Worm (Caenorhabditis elegans) whole organism, late embryonic: Measurements from ENCODE around the gene K10G6.5.

Experiments
- C08G9.2 ChIP-seq: sonication (generic microtip); optimal IDR thresholded peaks from 2 replicates; lab custom pipeline; 2016; ENCODE audit warnings: mild to moderate bottlenecking, missing genetic modification characterization, moderate library complexity, missing compliant biosample characterization
- C38D4.7 ChIP-seq: fragments of 200-800 bp; sonication (Bioruptor generic); optimal IDR thresholded peaks from 2 replicates; lab custom pipeline; 2018; ENCODE audit warnings: mild to moderate bottlenecking, missing genetic modification characterization, moderate library complexity, missing compliant biosample characterization
- T23F11.4 ChIP-seq: fragments of 200-800 bp; sonication (Bioruptor generic); optimal IDR thresholded peaks from 2 replicates; lab custom pipeline; 2018; ENCODE audit warnings: mild to moderate bottlenecking, missing genetic modification characterization, missing compliant biosample characterization
- ahr-1 ChIP-seq: sonication (generic microtip); optimal IDR thresholded peaks from 2 replicates; lab custom pipeline; 2016; ENCODE audit warnings: missing genetic modification characterization, missing compliant biosample characterization
- ama-1 ChIP-seq: fragments of 150-350 bp; optimal IDR thresholded peaks from 2 replicates; lab custom pipeline; 2014
- ceh-19 ChIP-seq: fragments of 200-800 bp; sonication (Bioruptor generic); optimal IDR thresholded peaks from 2 replicates; lab custom pipeline; 2018; ENCODE audit warnings: mild to moderate bottlenecking, missing genetic modification characterization, missing compliant biosample characterization
- ceh-22 ChIP-seq: sonication (generic microtip); optimal IDR thresholded peaks from 2 replicates; lab custom pipeline; 2017; ENCODE audit warnings: missing biosample characterization, missing genetic modification characterization
- ceh-31 ChIP-seq: sonication (generic microtip); optimal IDR thresholded peaks from 2 replicates; lab custom pipeline; 2016; ENCODE audit warnings: missing genetic modification characterization, missing compliant biosample characterization
- ceh-45 ChIP-seq: fragments of 200-800 bp; sonication (Bioruptor generic); IDR thresholded peaks from 2 replicates; pipeline ENCODE4 v1.3.6; 2022; ENCODE audit warnings: missing genetic modification reagents, missing genetic modification characterization, missing compliant biosample characterization
- ceh-6 ChIP-seq: fragments of 200-800 bp; sonication (Bioruptor generic); optimal IDR thresholded peaks from 2 replicates; lab custom pipeline; 2018; ENCODE audit warnings: mild to moderate bottlenecking, missing genetic modification characterization, missing compliant biosample characterization
- dmd-4 ChIP-seq: sonication (generic microtip); optimal IDR thresholded peaks from 2 replicates; lab custom pipeline; 2016; ENCODE audit warnings: borderline replicate concordance, missing genetic modification characterization, missing compliant biosample characterization
- elt-2 ChIP-seq: sonication (generic microtip); optimal IDR thresholded peaks from 2 replicates; lab custom pipeline; 2016; ENCODE audit warnings: missing genetic modification reagents, missing genetic modification characterization, missing compliant biosample characterization
- elt-4 ChIP-seq: sonication (generic microtip); optimal IDR thresholded peaks from 2 replicates; lab custom pipeline; 2016; ENCODE audit warnings: missing genetic modification characterization, missing compliant biosample characterization
- eyg-1 ChIP-seq: sonication (generic microtip); optimal IDR thresholded peaks from 2 replicates; lab custom pipeline; 2016; ENCODE audit warnings: missing genotype, missing genetic modification characterization, missing compliant biosample characterization
- fax-1 ChIP-seq: sonication (generic microtip); optimal IDR thresholded peaks from 2 replicates; lab custom pipeline; 2016; ENCODE audit warnings: missing genotype, missing genetic modification characterization, missing compliant biosample characterization
- fkh-6 ChIP-seq: sonication (generic microtip); optimal IDR thresholded peaks from 2 replicates; lab custom pipeline; 2016; ENCODE audit warnings: missing genetic modification characterization, missing compliant biosample characterization
- gmeb-2 ChIP-seq: sonication (generic microtip); optimal IDR thresholded peaks from 2 replicates; lab custom pipeline; 2016; ENCODE audit warnings: missing genetic modification characterization, inconsistent platforms, missing compliant biosample characterization
- hlh-15 ChIP-seq: sonication (generic microtip); optimal IDR thresholded peaks from 2 replicates; lab custom pipeline; 2016; ENCODE audit warnings: missing genetic modification characterization, missing compliant biosample characterization
- hlh-30 ChIP-seq: sonication (generic microtip); optimal IDR thresholded peaks from 2 replicates; lab custom pipeline; 2017; ENCODE audit warnings: antibody characterized with exemption, missing genetic modification characterization, missing compliant biosample characterization; ENCODE audit not compliant: insufficient read depth
- hlh-8 ChIP-seq: sonication (generic microtip); optimal IDR thresholded peaks from 2 replicates; lab custom pipeline; 2016; ENCODE audit warnings: missing genotype, missing genetic modification characterization, missing compliant biosample characterization
- lim-6 ChIP-seq: sonication (generic microtip); optimal IDR thresholded peaks from 2 replicates; lab custom pipeline; 2016; ENCODE audit warnings: missing genetic modification characterization, missing compliant biosample characterization
- mec-3 ChIP-seq: sonication (generic microtip); optimal IDR thresholded peaks from 2 replicates; lab custom pipeline; 2016; ENCODE audit warnings: borderline replicate concordance, missing genetic modification characterization, missing compliant biosample characterization
- nfya-1 ChIP-seq: sonication (generic microtip); optimal IDR thresholded peaks from 2 replicates; lab custom pipeline; 2017; ENCODE audit warnings: missing genetic modification characterization, mild to moderate bottlenecking, missing compliant biosample characterization, antibody characterized with exemption, moderate library complexity
- nhr-11 ChIP-seq: fragments of 150-350 bp; optimal IDR thresholded peaks from 2 replicates; lab custom pipeline; 2014; ENCODE audit warnings: missing biosample characterization, missing genetic modification characterization
- nhr-232 ChIP-seq: sonication (generic microtip); optimal IDR thresholded peaks from 2 replicates; lab custom pipeline; 2016; ENCODE audit warnings: missing genetic modification characterization, missing compliant biosample characterization
- pag-3 ChIP-seq: sonication (generic microtip); optimal IDR thresholded peaks from 2 replicates; lab custom pipeline; 2016; ENCODE audit warnings: missing compliant biosample characterization, missing genetic modification characterization, borderline replicate concordance
- pat-9 ChIP-seq: fragments of 200-800 bp; sonication (Bioruptor generic); optimal IDR thresholded peaks from 2 replicates; lab custom pipeline; 2018; ENCODE audit warnings: mild to moderate bottlenecking, missing genetic modification characterization, moderate library complexity, missing compliant biosample characterization
- pax-1 ChIP-seq: fragments of 150-350 bp; optimal IDR thresholded peaks from 2 replicates; lab custom pipeline; 2014; ENCODE audit warnings: missing biosample characterization, missing genetic modification characterization
- pha-4 ChIP-seq: fragments of 150-350 bp; optimal IDR thresholded peaks from 2 replicates; lab custom pipeline; 2018; ENCODE audit warnings: missing biosample characterization, missing genetic modification reagents, missing genetic modification characterization
- pqm-1 ChIP-seq: sonication (generic microtip); optimal IDR thresholded peaks from 2 replicates; lab custom pipeline; 2016; ENCODE audit warnings: missing genetic modification characterization, missing compliant biosample characterization
- ref-2 ChIP-seq: sonication (generic microtip); optimal IDR thresholded peaks from 2 replicates; lab custom pipeline; 2016; ENCODE audit warnings: missing genetic modification characterization, missing compliant biosample characterization
- rnt-1 ChIP-seq: sonication (generic microtip); optimal IDR thresholded peaks from 2 replicates; lab custom pipeline; 2016; ENCODE audit warnings: missing genetic modification characterization, missing compliant biosample characterization
- sox-2 ChIP-seq: fragments of 200-800 bp; sonication (Bioruptor generic); IDR thresholded peaks from 2 replicates; pipeline ENCODE4 v1.3.6; 2022; ENCODE audit warnings: missing genetic modification reagents, missing genetic modification characterization, missing compliant biosample characterization
- sox-4 ChIP-seq: sonication (generic microtip); optimal IDR thresholded peaks from 2 replicates; lab custom pipeline; 2017; ENCODE audit warnings: mild to moderate bottlenecking, missing genetic modification characterization, inconsistent platforms, missing compliant biosample characterization
- syd-9 ChIP-seq: sonication (generic microtip); optimal IDR thresholded peaks from 2 replicates; lab custom pipeline; 2016; ENCODE audit warnings: mild to moderate bottlenecking, missing genetic modification characterization, moderate library complexity, missing compliant biosample characterization
- tbx-2 ChIP-seq: sonication (generic microtip); optimal IDR thresholded peaks from 2 replicates; lab custom pipeline; 2016; ENCODE audit warnings: missing genetic modification characterization, missing compliant biosample characterization
- ttx-3 ChIP-seq: sonication (generic microtip); optimal IDR thresholded peaks from 2 replicates; lab custom pipeline; 2016; ENCODE audit warnings: missing genetic modification reagents, missing genetic modification characterization, missing compliant biosample characterization
- unc-3 ChIP-seq, 2 experiments: fragments of 200-800 bp in 1 of 2; sonication (Bioruptor generic) in 1 of 2; sonication (generic microtip) in 1 of 2; conservative IDR thresholded peaks in 1 of 2; optimal IDR thresholded peaks in 1 of 2; 2 replicates each; pipeline versions ENCODE4 v1.3.6 to Lab custom; 2016 to 2022; ENCODE audit warnings: missing compliant biosample characterization in 2 of 2, missing genetic modification characterization in 2 of 2, missing genetic modification reagents in 1 of 2
- unc-42 ChIP-seq: sonication (generic microtip); optimal IDR thresholded peaks from 2 replicates; lab custom pipeline; 2016; ENCODE audit warnings: missing genotype, missing genetic modification characterization, missing compliant biosample characterization
- unc-55 ChIP-seq: sonication (generic microtip); optimal IDR thresholded peaks from 2 replicates; lab custom pipeline; 2017; ENCODE audit warnings: missing biosample characterization, missing genetic modification reagents, missing genetic modification characterization
- unc-86 ChIP-seq: sonication (generic microtip); optimal IDR thresholded peaks from 2 replicates; lab custom pipeline; 2016; ENCODE audit warnings: missing genetic modification characterization, missing compliant biosample characterization
- zip-5 ChIP-seq: sonication (generic microtip); optimal IDR thresholded peaks from 2 replicates; lab custom pipeline; 2016; ENCODE audit warnings: missing genetic modification characterization, missing compliant biosample characterization

K10G6.5 gene

ce11 chrII:3958673-3959299, 28.3 kb upstream of the K10G6.5 start (continued):
- TF ChIP-seq dmd-4 (tag; lab: Kevin White, UChicago) (no peak), unc-3 (GFP tag; conservative IDR thresholded peaks at IDR 0.05; lab: Robert Waterston, UW) (no peak), unc-3 (tag; optimal IDR thresholded peaks at IDR 0.05; lab: Kevin White, UChicago) (no peak), hlh-15 (tag; lab: Kevin White, UChicago) (no peak), C38D4.7 (GFP tag; lab: Kevin White, UChicago) (no peak), hlh-8 (tag; lab: Kevin White, UChicago) (no peak), fkh-6 (tag; lab: Kevin White, UChicago) (no peak), tbx-2 (tag; lab: Kevin White, UChicago) (peak; percentile 66), pha-4 (tag; lab: Kevin White, UChicago) (no peak), ceh-6 (no peak), T23F11.4 (GFP tag; lab: Kevin White, UChicago) (peak; percentile 22), ceh-19 (GFP tag; lab: Kevin White, UChicago) (no peak), ahr-1 (tag; lab: Kevin White, UChicago) (no peak), fax-1 (tag; lab: Kevin White, UChicago) (no peak), rnt-1 (tag; lab: Kevin White, UChicago) (peak; percentile 22), pqm-1 (no peak), ama-1 (lab: Kevin White, UChicago) (no peak), lim-6 (tag; lab: Kevin White, UChicago) (no peak), zip-5 (tag; lab: Kevin White, UChicago) (no peak), elt-4 (tag; lab: Kevin White, UChicago) (no peak), sox-4 (no peak), eyg-1 (tag; lab: Kevin White, UChicago) (no peak), mec-3 (tag; lab: Kevin White, UChicago) (no peak), pax-1 (tag; lab: Kevin White, UChicago) (no peak), ttx-3 (tag; lab: Kevin White, UChicago) (no peak), ceh-22 (no peak), unc-86 (tag; lab: Kevin White, UChicago) (no peak), sox-2 (GFP tag; lab: Robert Waterston, UW) (no peak), nhr-11 (tag; lab: Kevin White, UChicago) (no peak)

ce11 chrII:3959432-3960102, 27.5 kb upstream of the K10G6.5 start:
- TF ChIP-seq ceh-6 (no peak), unc-42 (tag; lab: Kevin White, UChicago) (peak; percentile 11), ceh-31 (tag; lab: Kevin White, UChicago) (peak; percentile 25), ttx-3 (tag; lab: Kevin White, UChicago) (peak; percentile 12), sox-2 (GFP tag; lab: Robert Waterston, UW) (no peak), hlh-8 (tag; lab: Kevin White, UChicago) (no peak), pha-4 (tag; lab: Kevin White, UChicago) (no peak), pat-9 (tag; lab: Kevin White, UChicago) (no peak), unc-55 (GFP tag; lab: Kevin White, UChicago) (peak; percentile 37), nfya-1 (tag; lab: Kevin White, UChicago) (peak; percentile 31), unc-86 (tag; lab: Kevin White, UChicago) (peak; percentile 35), pag-3 (tag; lab: Kevin White, UChicago) (no peak)
- TF ChIP-seq, all 69 proteins: peak for 6

ce11 chrII:3960276-3960675, 26.8 kb upstream of the K10G6.5 start:
- TF ChIP-seq ref-2 (tag; lab: Kevin White, UChicago): no peak
- TF ChIP-seq ceh-45 (GFP tag; lab: Robert Waterston, UW): no peak
- TF ChIP-seq ceh-22: no peak
- TF ChIP-seq syd-9 (tag; lab: Kevin White, UChicago): no peak
- no peak for TF ChIP-seq C38D4.7 (GFP tag; lab: Kevin White, UChicago)
- TF ChIP-seq fkh-6 (tag; lab: Kevin White, UChicago): no peak
- no peak for TF ChIP-seq T23F11.4 (GFP tag; lab: Kevin White, UChicago)
- no peak for TF ChIP-seq hlh-30 (tag; lab: Kevin White, UChicago)
- no peak for TF ChIP-seq gmeb-2 (tag; lab: Kevin White, UChicago)
- TF ChIP-seq elt-2 (tag; lab: Kevin White, UChicago): no peak
- TF ChIP-seq C08G9.2 (tag; lab: Kevin White, UChicago): no peak
- TF ChIP-seq pat-9 (tag; lab: Kevin White, UChicago): no peak
- TF ChIP-seq eyg-1 (tag; lab: Kevin White, UChicago): no peak
- no peak for TF ChIP-seq unc-3 (GFP tag; conservative IDR thresholded peaks at IDR 0.05; lab: Robert Waterston, UW)
- TF ChIP-seq unc-3 (tag; optimal IDR thresholded peaks at IDR 0.05; lab: Kevin White, UChicago): no peak
- no peak for TF ChIP-seq nhr-232 (tag; lab: Kevin White, UChicago)
- TF ChIP-seq pag-3 (tag; lab: Kevin White, UChicago): no peak
- no peak for TF ChIP-seq nfya-1 (tag; lab: Kevin White, UChicago)
- no peak for TF ChIP-seq sox-4
